Worm (Caenorhabditis elegans) whole organism, L4 larva: ENCODE results near the gene F45F2.9.
A peak's percentile ranks its signal among the peaks of the same experiment; 100 is the strongest.

Source experiments
- F10B5.3 ChIP-seq: sonication (generic microtip); optimal IDR thresholded peaks from 2 replicates; lab custom pipeline; 2016; ENCODE audit warnings: mild to moderate bottlenecking, missing genetic modification characterization, missing compliant biosample characterization
- F26F4.8 ChIP-seq: fragments of 200-800 bp; sonication (Bioruptor generic); conservative IDR thresholded peaks from 2 replicates; pipeline ENCODE4 v1.3.6; 2022; ENCODE audit warnings: missing genetic modification characterization, missing compliant biosample characterization
- F49E8.2 ChIP-seq: sonication (generic microtip); optimal IDR thresholded peaks from 2 replicates; lab custom pipeline; 2016; ENCODE audit warnings: missing compliant biosample characterization, mild to moderate bottlenecking, missing genetic modification characterization, borderline replicate concordance
- R02D3.7 ChIP-seq: fragments of 150-350 bp; sonication (generic microtip); optimal IDR thresholded peaks from 3 replicates; lab custom pipeline; 2014; ENCODE audit warnings: missing biosample characterization, missing genetic modification characterization
- Y5F2A.4 ChIP-seq: fragments of 200-800 bp; sonication (Bioruptor generic); optimal IDR thresholded peaks from 2 replicates; lab custom pipeline; 2018; ENCODE audit warnings: mild to moderate bottlenecking, missing genetic modification characterization, missing compliant biosample characterization
- Y75B8A.6 ChIP-seq: fragments of 200-800 bp; sonication (Bioruptor generic); IDR thresholded peaks from 2 replicates; pipeline ENCODE4 v1.3.6; 2022; ENCODE audit warnings: missing genetic modification reagents, missing genetic modification characterization, missing compliant biosample characterization
- ZK546.5 ChIP-seq, 2 experiments: sonication (generic microtip); optimal IDR thresholded peaks; 2 replicates each; lab custom pipeline; 2017; ENCODE audit warnings: missing biosample characterization in 2 of 2, missing genetic modification characterization in 2 of 2
- aha-1 ChIP-seq: fragments of 150-350 bp; peaks from one replicate; lab custom pipeline; 2014; ENCODE audit warnings: missing biosample characterization, missing genetic modification characterization
- attf-4 ChIP-seq: sonication (generic microtip); optimal IDR thresholded peaks from 3 replicates; lab custom pipeline; 2017; ENCODE audit warnings: missing biosample characterization, missing genetic modification characterization
- ceh-20 ChIP-seq: fragments of 200-800 bp; sonication (Bioruptor generic); IDR thresholded peaks from 2 replicates; pipeline ENCODE4 v1.3.6; 2022; ENCODE audit warnings: missing genetic modification reagents, missing genetic modification characterization, missing compliant biosample characterization
- ceh-28 ChIP-seq: fragments of 150-350 bp; optimal IDR thresholded peaks from 2 replicates; lab custom pipeline; 2014; ENCODE audit warnings: missing biosample characterization, missing genetic modification reagents, missing genetic modification characterization
- ceh-32 ChIP-seq: sonication (generic microtip); optimal IDR thresholded peaks from 2 replicates; lab custom pipeline; 2016; ENCODE audit warnings: mild to moderate bottlenecking, missing genetic modification characterization, missing compliant biosample characterization; ENCODE audit not compliant: poor library complexity
- daf-16 ChIP-seq, 3 experiments: sonication (generic microtip); optimal IDR thresholded peaks; 2 replicates each; lab custom pipeline; 2016 to 2017; ENCODE audit warnings: missing genetic modification characterization in 3 of 3, missing genetic modification reagents in 3 of 3, mild to moderate bottlenecking in 2 of 3, missing compliant biosample characterization in 2 of 3, missing biosample characterization in 1 of 3, moderate library complexity in 1 of 3
- dmd-6 ChIP-seq: fragments of 200-800 bp; sonication (Bioruptor generic); IDR thresholded peaks from 2 replicates; pipeline ENCODE4 v1.3.6; 2022; ENCODE audit warnings: missing genetic modification reagents, missing genetic modification characterization, missing compliant biosample characterization
- dmd-8 ChIP-seq: fragments of 200-800 bp; sonication (Bioruptor generic); IDR thresholded peaks from 2 replicates; pipeline ENCODE4 v1.3.6; 2022; ENCODE audit warnings: missing genetic modification characterization, missing compliant biosample characterization
- dpl-1 ChIP-seq: fragments of 150-350 bp; optimal IDR thresholded peaks from 2 replicates; lab custom pipeline; 2014; ENCODE audit warnings: missing biosample characterization, missing genetic modification reagents, missing genetic modification characterization
- duxl-1 ChIP-seq: sonication (generic microtip); optimal IDR thresholded peaks from 2 replicates; lab custom pipeline; 2016; ENCODE audit warnings: mild to moderate bottlenecking, missing genetic modification characterization, moderate library complexity, missing compliant biosample characterization; ENCODE audit not compliant: poor library complexity
- fkh-10 ChIP-seq: fragments of 150-350 bp; optimal IDR thresholded peaks from 2 replicates; lab custom pipeline; 2014; ENCODE audit warnings: missing biosample characterization, missing genetic modification reagents, missing genetic modification characterization
- fos-1 ChIP-seq: fragments of 150-350 bp; optimal IDR thresholded peaks from 2 replicates; lab custom pipeline; 2014; ENCODE audit warnings: missing biosample characterization, missing genetic modification characterization
- gei-8 ChIP-seq: fragments of 200-800 bp; sonication (Bioruptor generic); optimal IDR thresholded peaks from 2 replicates; lab custom pipeline; 2018; ENCODE audit warnings: mild to moderate bottlenecking, missing genetic modification characterization, missing compliant biosample characterization
- hif-1 ChIP-seq, 2 experiments: sonication (generic microtip); optimal IDR thresholded peaks; 2 replicates each; lab custom pipeline; 2016 to 2017; ENCODE audit warnings: missing compliant biosample characterization in 2 of 2, missing genetic modification characterization in 2 of 2, missing genetic modification reagents in 2 of 2, missing genotype in 2 of 2, mild to moderate bottlenecking in 1 of 2
- hlh-11 ChIP-seq: fragments of 200-800 bp; sonication (Bioruptor generic); optimal IDR thresholded peaks from 2 replicates; lab custom pipeline; 2018; ENCODE audit warnings: mild to moderate bottlenecking, missing genetic modification characterization, missing compliant biosample characterization
- lin-29 ChIP-seq: fragments of 200-800 bp; sonication (Bioruptor generic); IDR thresholded peaks from 2 replicates; pipeline ENCODE4 v1.3.6; 2022; ENCODE audit warnings: missing genetic modification reagents, missing genetic modification characterization, missing compliant biosample characterization
- lin-38 ChIP-seq: fragments of 200-800 bp; sonication (Bioruptor generic); IDR thresholded peaks from 2 replicates; pipeline ENCODE4 v1.3.6; 2022; ENCODE audit warnings: missing genetic modification reagents, missing genetic modification characterization, missing compliant biosample characterization
- lin-39 ChIP-seq: fragments of 150-350 bp; optimal IDR thresholded peaks from 2 replicates; lab custom pipeline; 2014; ENCODE audit warnings: missing biosample characterization, missing genetic modification reagents, missing genetic modification characterization
- madf-5 ChIP-seq, 2 experiments: fragments of 200-800 bp; sonication (Bioruptor generic); IDR thresholded peaks; 2 replicates each; pipeline ENCODE4 v1.3.6; 2022; ENCODE audit warnings: missing compliant biosample characterization in 2 of 2, missing genetic modification characterization in 2 of 2
- madf-9 ChIP-seq: fragments of 200-800 bp; sonication (Bioruptor generic); conservative IDR thresholded peaks from 2 replicates; pipeline ENCODE4 v1.3.6; 2022; ENCODE audit warnings: missing genetic modification reagents, missing genetic modification characterization, missing compliant biosample characterization
- mdl-1 ChIP-seq, 2 experiments: fragments of 150-350 bp in 1 of 2; sonication (generic microtip) in 1 of 2; optimal IDR thresholded peaks; 2 replicates each; lab custom pipeline; 2014 to 2017; ENCODE audit warnings: missing biosample characterization in 2 of 2, missing genetic modification characterization in 2 of 2
- mdt-29 ChIP-seq: fragments of 200-800 bp; sonication (Bioruptor generic); IDR thresholded peaks from 2 replicates; pipeline ENCODE4 v1.3.6; 2022; ENCODE audit warnings: missing genetic modification reagents, missing genetic modification characterization, missing compliant biosample characterization
- mep-1 ChIP-seq: fragments of 150-350 bp; sonication (generic microtip); optimal IDR thresholded peaks from 3 replicates; lab custom pipeline; 2014; ENCODE audit warnings: missing biosample characterization, missing genetic modification characterization
- mes-2 ChIP-seq: sonication (generic microtip); optimal IDR thresholded peaks from 2 replicates; lab custom pipeline; 2016; ENCODE audit warnings: missing genotype, mild to moderate bottlenecking, missing genetic modification characterization, missing compliant biosample characterization; ENCODE audit not compliant: poor library complexity, severe bottlenecking
- mxl-2 ChIP-seq: fragments of 200-800 bp; sonication (Bioruptor generic); conservative IDR thresholded peaks from 2 replicates; pipeline ENCODE4 v1.3.6; 2022; ENCODE audit warnings: missing genetic modification reagents, missing genetic modification characterization, missing compliant biosample characterization
- mxl-3 ChIP-seq: fragments of 200-800 bp; sonication (Bioruptor generic); optimal IDR thresholded peaks from 2 replicates; lab custom pipeline; 2018; ENCODE audit warnings: mild to moderate bottlenecking, missing genetic modification characterization, missing compliant biosample characterization
- nhr-10 ChIP-seq: fragments of 150-350 bp; optimal IDR thresholded peaks from 2 replicates; lab custom pipeline; 2014; ENCODE audit warnings: missing biosample characterization, missing genetic modification characterization
- nhr-11 ChIP-seq: fragments of 150-350 bp; optimal IDR thresholded peaks from 2 replicates; lab custom pipeline; 2014; ENCODE audit warnings: missing biosample characterization, missing genetic modification characterization
- nhr-41 ChIP-seq: fragments of 200-800 bp; sonication (Bioruptor generic); IDR thresholded peaks from 2 replicates; pipeline ENCODE4 v1.3.6; 2022; ENCODE audit warnings: missing genetic modification reagents, missing genetic modification characterization, missing compliant biosample characterization
- nhr-77 ChIP-seq: fragments of 150-350 bp; optimal IDR thresholded peaks from 2 replicates; lab custom pipeline; 2014; ENCODE audit warnings: missing biosample characterization, missing genetic modification characterization
- php-3 ChIP-seq: fragments of 200-800 bp; sonication (Bioruptor generic); IDR thresholded peaks from 2 replicates; pipeline ENCODE4 v1.3.6; 2022; ENCODE audit warnings: missing genetic modification reagents, missing genetic modification characterization, missing compliant biosample characterization
- rbr-2 ChIP-seq: sonication (generic microtip); optimal IDR thresholded peaks from 2 replicates; lab custom pipeline; 2016; ENCODE audit warnings: missing genotype, missing genetic modification characterization, missing compliant biosample characterization
- snpc-1.2 ChIP-seq: fragments of 200-800 bp; sonication (Bioruptor generic); IDR thresholded peaks from 2 replicates; pipeline ENCODE4 v1.3.6; 2022; ENCODE audit warnings: missing genetic modification reagents, missing genetic modification characterization, missing compliant biosample characterization
- spr-3 ChIP-seq: fragments of 200-800 bp; sonication (Bioruptor generic); optimal IDR thresholded peaks from 2 replicates; lab custom pipeline; 2018; ENCODE audit warnings: mild to moderate bottlenecking, missing genetic modification characterization, missing compliant biosample characterization
- tag-97 ChIP-seq: fragments of 200-800 bp; sonication (Bioruptor generic); IDR thresholded peaks from 2 replicates; pipeline ENCODE4 v1.3.6; 2022; ENCODE audit warnings: missing genetic modification characterization, missing compliant biosample characterization
- unc-39 ChIP-seq: sonication (generic microtip); optimal IDR thresholded peaks from 2 replicates; lab custom pipeline; 2017; ENCODE audit warnings: missing biosample characterization, missing genetic modification characterization
- vab-7 ChIP-seq: fragments of 200-800 bp; sonication (Bioruptor generic); IDR thresholded peaks from 2 replicates; pipeline ENCODE4 v1.3.6; 2022; ENCODE audit warnings: missing genetic modification reagents, missing genetic modification characterization, missing compliant biosample characterization
- zip-2 ChIP-seq: fragments of 150-350 bp; optimal IDR thresholded peaks from 2 replicates; lab custom pipeline; 2014; ENCODE audit warnings: missing biosample characterization, missing genetic modification characterization

The F45F2.9 gene

DNA sequence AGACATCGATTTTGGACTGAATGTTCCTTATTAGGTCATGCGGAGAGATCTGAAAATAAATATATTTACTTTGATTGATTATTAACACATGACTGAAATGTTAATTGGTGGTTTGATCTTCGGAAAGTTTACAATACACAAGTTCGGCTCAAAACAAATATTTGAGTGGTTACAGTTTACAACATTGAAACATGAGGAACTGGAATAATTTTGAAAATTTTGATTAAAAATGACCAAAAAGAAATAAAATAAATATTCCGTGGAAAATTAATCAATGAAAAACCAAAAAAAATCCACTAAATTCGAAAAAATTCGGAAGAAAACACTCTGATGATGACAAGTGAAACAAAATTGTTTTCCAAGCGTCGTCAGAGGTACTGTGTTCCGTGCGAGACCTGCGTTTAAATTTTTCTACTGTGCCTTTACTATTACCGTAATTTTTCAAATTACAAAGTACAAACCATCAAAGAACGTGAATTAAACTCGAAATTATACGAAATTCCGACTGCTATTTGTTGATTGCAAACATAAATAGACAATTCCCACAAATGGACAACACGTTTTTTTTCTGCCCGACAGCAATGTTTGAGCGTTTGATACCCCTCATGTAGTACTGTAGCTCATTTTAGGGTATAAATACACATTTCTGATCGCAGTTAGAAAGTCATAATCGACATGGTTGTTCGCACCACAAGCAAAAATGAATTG, 7.7 kb upstream of the F45F2.9 start, which contains the start of the genes F45F2.11 and otpl-7:
Gene F45F2.11, minus strand, starts transcription at position 51 of the 708 bp plus-strand sequence.
Gene otpl-7, plus strand, starts transcription at position 658 of the 708 bp plus-strand sequence.
- TF ChIP-seq F49E8.2 = no peak
- no peak for TF ChIP-seq dmd-8 (GFP tag; lab: Robert Waterston, UW)
- no peak for TF ChIP-seq ceh-28 (tag; lab: Kevin White, UChicago)
- TF ChIP-seq F26F4.8 (GFP tag; lab: Robert Waterston, UW) = no peak
- no peak for TF ChIP-seq hif-1 (tag; optimal IDR thresholded peaks at IDR 0.05; lab: Kevin White, UChicago)
- TF ChIP-seq zip-2 = no peak
- TF ChIP-seq Y75B8A.6 (GFP tag; lab: Robert Waterston, UW) = no peak
- TF ChIP-seq F10B5.3 (tag; lab: Kevin White, UChicago) = no peak
- no peak for TF ChIP-seq dpl-1
- TF ChIP-seq mdl-1 (tag; optimal IDR thresholded peaks at IDR 0.05; lab: Kevin White, UChicago) = no peak
- no peak for TF ChIP-seq ceh-32 (tag; lab: Kevin White, UChicago)
- no peak for TF ChIP-seq ceh-20 (GFP tag; lab: Robert Waterston, UW)
- TF ChIP-seq lin-38 (GFP tag; lab: Robert Waterston, UW) = no peak
- no peak for TF ChIP-seq duxl-1 (tag; lab: Kevin White, UChicago)
- no peak for TF ChIP-seq php-3 (GFP tag; lab: Robert Waterston, UW)
- no peak for TF ChIP-seq unc-39
- TF ChIP-seq hlh-11 = no peak
- TF ChIP-seq Y5F2A.4 = no peak
- no peak for TF ChIP-seq ZK546.5 (tag; optimal IDR thresholded peaks at IDR 0.05; lab: Kevin White, UChicago)

DNA sequence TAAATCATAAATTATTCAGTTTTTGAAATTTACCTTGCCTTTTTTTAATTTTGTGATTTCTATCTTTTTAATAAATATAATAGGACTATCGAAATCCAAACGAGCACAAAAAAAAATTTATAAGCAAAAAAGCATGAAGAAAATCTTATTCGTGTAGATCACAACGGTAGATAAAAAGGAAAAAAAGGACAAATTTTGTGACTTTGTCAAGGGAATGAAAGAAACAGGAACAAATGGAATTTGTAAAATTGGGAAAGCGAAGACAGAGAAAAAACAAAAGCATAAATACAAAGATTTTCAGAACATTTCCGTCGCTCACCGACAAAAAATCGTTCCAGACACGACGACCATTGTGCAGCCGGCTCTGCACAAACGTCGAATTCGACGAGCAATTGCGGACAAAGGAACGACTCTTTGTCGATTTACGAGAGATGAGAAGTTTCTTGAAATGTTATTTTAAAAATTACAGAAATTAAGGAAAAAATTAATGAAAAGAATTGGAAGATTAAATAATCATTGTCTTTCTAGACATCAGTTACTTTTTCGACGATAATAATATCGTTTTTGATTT, 5.6 kb upstream of the F45F2.9 start, which contains the start of gene F45F2.10:
Gene F45F2.10, minus strand, starts transcription at position 51 of the 571 bp plus-strand sequence.
- no peak for TF ChIP-seq mxl-2 (GFP tag; lab: Robert Waterston, UW)
- no peak for TF ChIP-seq F26F4.8 (GFP tag; lab: Robert Waterston, UW)
- TF ChIP-seq snpc-1.2 (GFP tag; lab: Robert Waterston, UW) = no peak
- TF ChIP-seq nhr-77 (tag; lab: Kevin White, UChicago) = no peak
- peak; percentile 26 for TF ChIP-seq dpl-1
- TF ChIP-seq ceh-32 (tag; lab: Kevin White, UChicago) = no peak
- no peak for TF ChIP-seq hif-1 (tag; optimal IDR thresholded peaks at IDR 0.05; lab: Kevin White, UChicago)
- TF ChIP-seq fos-1 (tag; lab: Kevin White, UChicago) = no peak
- peak; percentile 41 for TF ChIP-seq R02D3.7 (tag; lab: Kevin White, UChicago)
- TF ChIP-seq tag-97 (GFP tag; lab: Robert Waterston, UW) = no peak
- TF ChIP-seq ceh-20 (GFP tag; lab: Robert Waterston, UW) = no peak
- no peak for TF ChIP-seq hlh-11
- no peak for TF ChIP-seq spr-3 (GFP tag; lab: Kevin White, UChicago)
- TF ChIP-seq lin-39 (tag; lab: Kevin White, UChicago) = no peak
- TF ChIP-seq mes-2 = peak; percentile 45
- no peak for TF ChIP-seq madf-9
- TF ChIP-seq, all 104 proteins: peak for 3

DNA sequence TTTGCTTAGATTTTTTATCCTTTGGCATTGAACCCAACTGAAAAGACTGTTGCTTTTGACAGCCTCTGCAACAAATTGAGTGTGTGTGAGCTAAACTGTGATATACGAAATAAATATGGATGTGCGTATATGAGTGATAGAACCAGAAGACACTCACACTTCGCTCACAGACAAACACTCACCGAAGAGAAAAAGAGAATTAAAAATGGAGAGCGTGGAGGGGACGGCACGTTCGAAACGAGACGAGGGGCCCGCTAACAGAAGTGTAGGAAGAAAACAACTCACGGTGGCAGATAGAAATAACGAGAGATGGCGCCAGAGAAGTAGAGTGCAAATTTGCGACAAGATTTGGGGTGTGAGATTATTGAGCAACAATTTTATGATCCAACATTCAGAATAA, 5.0 kb upstream of the F45F2.9 start:
- TF ChIP-seq mdt-29 (GFP tag; lab: Robert Waterston, UW) = no peak
- TF ChIP-seq lin-38 (GFP tag; lab: Robert Waterston, UW) = no peak
- peak; percentile 18 for TF ChIP-seq dpl-1
- TF ChIP-seq vab-7 (GFP tag; lab: Robert Waterston, UW) = no peak
- TF ChIP-seq dmd-6 = 0 out of 2 replicates have a peak, but pooled peaks have one; percentile 14
- TF ChIP-seq ceh-28 (tag; lab: Kevin White, UChicago) = no peak
- no peak for TF ChIP-seq nhr-41 (GFP tag; lab: Robert Waterston, UW)
- no peak for TF ChIP-seq gei-8 (GFP tag; lab: Kevin White, UChicago)
- no peak for TF ChIP-seq daf-16 (GFP tag; optimal IDR thresholded peaks at IDR 0.05; lab: Kevin White, UChicago)
- no peak for TF ChIP-seq daf-16 (tag; optimal IDR thresholded peaks at IDR 0.05; lab: Kevin White, UChicago)
- TF ChIP-seq fkh-10 (GFP tag; lab: Kevin White, UChicago) = no peak
- no peak for TF ChIP-seq mep-1 (tag; lab: Kevin White, UChicago)
- TF ChIP-seq mxl-3 = no peak
- no peak for TF ChIP-seq hlh-11
- TF ChIP-seq aha-1 (tag; lab: Kevin White, UChicago) = peak; percentile 93
- no peak for TF ChIP-seq lin-29 (GFP tag; lab: Robert Waterston, UW)
- peak; percentile 39 for TF ChIP-seq mes-2
- no peak for TF ChIP-seq nhr-10 (tag; lab: Kevin White, UChicago)
- TF ChIP-seq nhr-11 = peak; percentile 44
- peak; percentile 59 for TF ChIP-seq rbr-2 (tag; lab: Kevin White, UChicago)
- TF ChIP-seq attf-4 (tag; lab: Kevin White, UChicago) = no peak
- no peak for TF ChIP-seq madf-5 (GFP tag; IDR thresholded peaks at IDR 0.05; lab: Robert Waterston, UW)
